Worm (Caenorhabditis elegans): ENCODE data around the gene C35A5.11.

- TF ChIP-seq lsl-1 (GFP tag; optimal IDR thresholded peaks at IDR 0.05) (no peak), unc-62 (GFP tag; optimal IDR thresholded peaks at IDR 0.05) (no peak), ceh-58 (GFP tag; IDR thresholded peaks at IDR 0.05) (no peak), sptf-2 (GFP tag; optimal IDR thresholded peaks at IDR 0.05) (no peak)
Measured at ce11 chrV:10484640-10485039, 18.3 kb downstream of the C35A5.11 start, which contains the start of gene Y32F6B.1.

Measured in whole organism, young adult.